Worm (Caenorhabditis elegans) whole organism, L3 larva: ENCODE data around the gene R04D3.4.

Experiments used
- ZK546.5 ChIP-seq: sonication (generic microtip); optimal IDR thresholded peaks from 2 replicates; lab custom pipeline; 2017; ENCODE audit warnings: missing biosample characterization, missing genetic modification characterization
- mdl-1 ChIP-seq: fragments of 150-350 bp; optimal IDR thresholded peaks from 2 replicates; lab custom pipeline; 2014; ENCODE audit warnings: missing biosample characterization, missing genetic modification characterization
- pqm-1 ChIP-seq: fragments of 150-350 bp; optimal IDR thresholded peaks from 2 replicates; lab custom pipeline; 2017; ENCODE audit warnings: missing biosample characterization, missing genetic modification characterization, inconsistent platforms
- unc-39 ChIP-seq: sonication (generic microtip); optimal IDR thresholded peaks from 4 replicates; lab custom pipeline; 2017; ENCODE audit warnings: missing biosample characterization, missing genetic modification characterization

DNA sequence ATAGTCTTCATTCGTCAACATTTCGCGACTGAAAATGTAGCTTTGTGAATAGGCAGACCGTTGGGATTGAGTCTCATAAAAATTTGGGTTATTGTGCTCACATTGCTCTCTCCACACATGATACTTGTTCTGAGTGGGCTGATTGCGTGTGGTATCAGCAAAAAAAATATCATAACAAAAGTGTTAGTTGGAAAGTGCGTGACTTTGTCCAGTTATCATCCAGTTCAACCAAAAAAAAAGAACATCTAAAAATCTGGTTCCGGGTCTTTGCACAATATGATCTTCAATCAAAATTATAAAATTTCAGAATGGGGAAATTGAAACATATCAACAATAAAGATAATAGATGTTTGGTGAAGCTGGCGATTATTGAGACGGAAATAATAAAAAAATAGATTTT, 11.9 kb upstream of the R04D3.4 start, which contains the start of gene srd-39:
- no peak for TF ChIP-seq mdl-1
- no peak for TF ChIP-seq unc-39 (tag; lab: Kevin White, UChicago)
- no peak for TF ChIP-seq ZK546.5 (tag; lab: Kevin White, UChicago)
- no peak for TF ChIP-seq pqm-1
